Worm (Caenorhabditis elegans) whole organism, dauer: ENCODE measurements around the gene scl-9.

Experiments
- unc-62 ChIP-seq: sonication (generic microtip); optimal IDR thresholded peaks from 2 replicates; lab custom pipeline; 2017; ENCODE audit warnings: missing biosample characterization, missing genetic modification reagents, missing genetic modification characterization

Gene scl-9

DNA sequence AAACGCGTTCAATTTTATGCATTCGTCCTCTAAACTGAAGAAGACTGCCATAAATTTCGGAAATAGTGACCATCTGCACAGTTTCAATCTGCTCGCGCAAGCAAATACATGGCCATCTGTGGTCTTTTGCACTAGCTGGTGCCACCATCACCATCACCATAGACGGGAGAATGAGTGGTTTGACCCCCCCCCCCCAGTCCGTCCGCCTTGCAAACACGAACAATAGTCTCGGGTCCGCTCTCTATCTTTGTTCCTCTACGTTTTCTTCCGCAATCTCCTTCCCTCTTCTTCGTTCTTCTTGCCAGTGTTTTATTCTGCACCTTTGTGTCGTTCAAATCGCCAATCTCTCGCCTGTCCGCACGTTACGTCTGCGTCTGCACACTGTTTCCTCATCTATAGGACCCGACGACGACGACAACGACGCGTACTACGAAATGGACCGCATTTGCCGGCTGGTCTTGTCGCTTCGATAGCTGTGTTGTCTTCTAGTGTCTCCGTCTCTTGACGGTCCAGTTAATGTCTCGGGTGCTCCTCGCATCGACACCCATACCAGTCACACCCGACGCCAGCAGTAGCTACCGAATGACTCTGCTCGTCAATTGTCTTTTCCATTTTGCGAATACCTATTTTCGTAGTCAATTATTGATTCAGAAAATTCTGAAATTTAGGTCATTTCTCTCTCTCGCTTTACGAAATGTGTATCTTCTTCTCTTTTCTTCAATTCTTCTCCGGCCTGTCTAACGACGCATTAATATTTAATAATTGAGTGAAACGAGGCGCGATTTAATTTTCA, 17.1 kb upstream of the scl-9 start:
- TF ChIP-seq unc-62 (GFP tag; lab: Kevin White, UChicago), result no peak

DNA sequence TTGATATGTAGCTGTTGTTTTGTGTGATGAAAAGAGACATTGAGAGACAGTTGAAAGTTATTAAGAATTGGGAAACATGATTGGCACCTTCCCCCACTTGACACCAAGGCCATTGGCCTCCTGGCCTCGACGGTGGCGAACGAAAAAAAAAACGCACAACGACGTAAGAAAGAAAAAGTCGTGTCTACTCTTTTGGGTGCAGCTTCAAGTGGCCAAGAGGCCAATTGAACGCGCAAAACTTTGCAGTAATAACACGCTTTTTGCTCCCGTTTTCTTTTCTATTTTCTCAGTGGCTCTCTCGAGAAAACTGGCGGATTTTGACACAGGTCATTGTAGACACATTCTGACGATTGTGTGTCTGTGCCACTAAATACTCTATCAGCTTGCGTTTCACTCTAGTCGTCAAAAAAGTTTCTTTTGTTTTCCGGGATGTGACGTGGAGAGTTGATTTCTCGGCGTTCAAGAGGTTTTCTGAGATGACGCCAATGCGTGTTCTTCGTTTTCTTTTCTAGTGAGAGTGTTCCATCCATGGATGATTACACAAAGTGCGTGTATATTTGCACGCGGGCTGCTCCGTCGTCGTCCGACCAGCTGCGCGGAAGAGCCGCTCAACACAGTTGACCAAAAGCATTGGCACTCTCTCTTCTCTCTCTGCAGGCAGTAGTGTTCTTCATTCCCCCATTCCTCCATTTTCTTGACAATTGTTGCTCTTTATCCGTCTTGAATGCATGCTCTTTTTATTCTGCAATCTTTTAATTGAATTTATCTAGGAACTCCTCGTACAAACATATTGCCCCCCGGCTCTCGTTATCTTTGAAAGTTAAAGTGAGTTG, 16.3 kb upstream of the scl-9 start:
- no peak for TF ChIP-seq unc-62 (GFP tag; lab: Kevin White, UChicago)

DNA sequence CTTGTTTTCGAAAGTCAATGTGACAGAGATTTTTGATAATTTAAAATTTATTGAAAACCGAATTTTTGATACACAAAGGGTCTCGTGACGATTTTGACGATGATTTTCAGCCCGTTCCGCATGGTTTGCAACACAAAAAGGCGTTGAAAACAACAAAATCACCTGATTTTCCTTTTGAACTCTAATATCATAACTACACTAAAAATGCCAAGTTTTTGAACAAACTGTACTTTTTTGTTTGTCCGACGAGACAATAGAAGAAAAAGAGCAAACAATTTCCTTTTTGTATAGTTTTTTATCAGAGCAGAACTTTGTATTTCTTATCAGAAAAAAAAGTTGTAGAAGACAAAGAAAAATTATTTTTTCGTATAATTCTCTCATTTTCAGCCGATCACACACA, 14.8 kb upstream of the scl-9 start:
- TF ChIP-seq unc-62 (GFP tag; lab: Kevin White, UChicago), result no peak

DNA sequence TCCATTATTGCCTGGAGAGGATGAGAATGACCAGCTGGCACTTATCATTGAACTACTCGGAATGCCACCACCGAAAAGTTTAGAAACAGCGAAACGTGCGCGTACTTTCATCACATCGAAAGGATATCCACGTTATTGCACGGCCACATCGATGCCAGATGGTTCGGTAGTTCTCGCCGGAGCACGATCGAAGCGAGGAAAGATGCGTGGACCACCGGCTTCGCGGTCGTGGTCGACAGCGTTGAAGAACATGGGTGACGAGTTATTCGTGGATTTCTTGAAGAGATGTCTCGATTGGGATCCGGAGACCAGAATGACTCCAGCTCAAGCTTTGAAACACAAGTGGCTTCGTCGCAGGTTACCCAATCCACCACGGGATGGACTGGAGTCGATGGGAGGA, 13.4 kb upstream of the scl-9 start:
- TF ChIP-seq unc-62 (GFP tag; lab: Kevin White, UChicago), result no peak

DNA sequence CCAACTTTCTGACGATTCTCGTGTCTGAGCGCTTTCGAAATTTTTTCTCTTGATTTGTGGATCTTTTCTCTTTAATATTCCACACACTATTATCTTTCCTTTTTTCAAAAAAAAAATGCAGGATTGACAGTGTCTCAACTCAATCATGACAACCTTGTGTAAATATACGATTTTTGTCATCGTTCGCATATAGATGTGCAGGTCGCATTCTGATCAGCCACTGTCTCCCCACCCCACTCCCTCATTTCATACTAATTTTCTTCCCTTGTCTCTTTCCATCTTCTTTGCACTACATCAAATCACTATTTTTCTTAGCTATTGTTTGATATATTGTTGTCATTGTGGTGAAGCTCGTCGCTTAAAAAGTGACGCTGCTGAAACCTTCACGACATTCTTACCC, 11.6 kb upstream of the scl-9 start:
- TF ChIP-seq unc-62 (GFP tag; lab: Kevin White, UChicago), result no peak

DNA sequence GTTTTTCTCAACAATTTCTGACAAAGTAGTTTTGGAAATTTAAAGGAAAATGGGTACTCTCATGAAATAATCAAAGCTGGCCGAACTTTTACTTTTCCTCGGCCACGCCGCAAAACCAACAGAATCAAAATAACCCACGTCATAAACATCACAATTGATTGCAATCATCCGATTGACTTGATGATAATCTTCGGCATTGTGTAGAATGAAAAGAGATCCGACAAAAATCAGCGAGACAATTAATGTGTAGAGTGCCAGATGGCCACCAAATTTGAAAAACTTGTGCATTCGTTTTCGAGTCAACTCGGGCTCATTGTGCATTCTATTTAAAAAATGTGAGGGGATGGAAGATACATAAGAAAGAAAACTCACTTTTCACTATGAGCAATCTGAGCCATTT, 10.1 kb upstream of the scl-9 start:
- no peak for TF ChIP-seq unc-62 (GFP tag; lab: Kevin White, UChicago)

DNA sequence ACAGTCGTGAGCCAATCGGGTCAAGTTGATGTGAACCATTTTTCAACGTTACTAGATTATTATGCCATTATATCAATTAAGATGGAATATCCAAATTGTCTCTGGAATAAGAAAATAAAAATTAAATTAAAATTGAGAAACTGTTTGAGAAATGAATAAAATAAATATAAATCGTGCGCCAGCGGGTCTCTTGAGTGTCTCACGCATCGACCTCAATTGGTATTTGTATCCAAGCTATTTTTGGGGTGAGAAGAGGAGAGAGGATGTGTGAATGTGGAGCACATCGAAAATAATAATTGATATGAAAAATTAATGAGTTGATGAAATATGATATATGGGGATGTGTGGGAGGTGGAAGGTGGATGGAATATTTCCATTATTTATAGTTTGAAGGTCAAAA, 8.1 kb upstream of the scl-9 start, which contains the start of gene F49E11.2:
Gene F49E11.2, minus strand, starts transcription at position 101 of the 400 bp plus-strand sequence.
- no peak for TF ChIP-seq unc-62 (GFP tag; lab: Kevin White, UChicago)

DNA sequence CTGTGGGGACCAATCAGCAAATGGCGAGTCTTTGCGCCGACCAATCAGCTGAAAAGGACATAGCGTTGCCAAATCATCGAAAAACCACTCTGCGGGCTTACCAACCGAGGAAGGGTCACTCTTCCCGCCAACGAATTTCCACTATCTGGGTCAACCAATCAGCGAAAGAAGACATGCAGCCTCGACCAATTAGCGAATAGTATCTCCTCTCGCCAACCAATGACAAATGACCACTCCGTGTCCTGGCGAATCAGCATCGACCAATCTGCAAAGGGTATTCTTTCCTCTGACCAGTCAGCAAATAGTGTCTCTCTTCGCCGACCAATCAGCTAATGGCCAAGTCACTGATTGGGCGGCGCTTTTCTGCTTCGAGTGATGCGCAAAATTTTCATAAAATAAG, 5.5 kb upstream of the scl-9 start:
- no peak for TF ChIP-seq unc-62 (GFP tag; lab: Kevin White, UChicago)

DNA sequence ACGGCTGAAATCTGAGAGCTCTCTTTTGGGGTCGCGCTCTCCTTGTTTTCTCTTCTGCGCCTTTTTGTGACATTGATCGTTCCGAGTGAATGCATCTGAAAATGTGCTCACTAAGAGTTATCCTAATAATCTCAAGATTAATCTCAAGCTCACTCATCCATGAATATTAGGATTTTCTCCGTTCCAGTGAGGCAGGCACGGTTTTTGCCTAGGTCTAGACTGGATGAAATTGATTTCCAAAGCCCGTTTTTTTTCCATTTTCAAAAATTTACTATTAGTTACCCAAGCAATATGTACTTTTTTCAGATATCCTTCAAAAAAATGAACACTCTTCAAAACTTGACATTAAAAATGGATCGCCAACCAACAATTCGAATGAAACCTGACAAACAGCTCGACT, 4.9 kb upstream of the scl-9 start, which contains the start of gene amt-2:
Gene amt-2, plus strand, starts transcription at position 301 of the 400 bp plus-strand sequence.
- no peak for TF ChIP-seq unc-62 (GFP tag; lab: Kevin White, UChicago)

DNA sequence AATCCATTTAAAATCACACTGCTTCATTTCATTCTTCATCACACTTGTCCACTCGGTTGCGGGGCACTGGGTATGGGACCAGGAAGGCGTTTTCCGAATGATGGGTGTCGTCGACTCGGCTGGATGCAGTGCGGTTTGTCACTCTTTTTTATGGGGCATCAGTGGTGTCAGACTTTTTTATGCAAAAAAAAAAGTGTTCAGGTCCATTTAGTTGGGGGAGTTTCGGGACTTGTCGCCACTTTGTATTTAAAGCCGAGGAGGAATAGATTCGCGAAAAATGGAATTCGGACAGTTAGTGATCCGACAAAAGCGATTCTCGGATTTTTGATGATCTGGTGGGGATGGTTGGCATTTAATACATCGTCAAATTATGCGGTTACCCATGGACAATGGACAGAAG, 2.0 kb upstream of the scl-9 start:
- no peak for TF ChIP-seq unc-62 (GFP tag; lab: Kevin White, UChicago)

DNA sequence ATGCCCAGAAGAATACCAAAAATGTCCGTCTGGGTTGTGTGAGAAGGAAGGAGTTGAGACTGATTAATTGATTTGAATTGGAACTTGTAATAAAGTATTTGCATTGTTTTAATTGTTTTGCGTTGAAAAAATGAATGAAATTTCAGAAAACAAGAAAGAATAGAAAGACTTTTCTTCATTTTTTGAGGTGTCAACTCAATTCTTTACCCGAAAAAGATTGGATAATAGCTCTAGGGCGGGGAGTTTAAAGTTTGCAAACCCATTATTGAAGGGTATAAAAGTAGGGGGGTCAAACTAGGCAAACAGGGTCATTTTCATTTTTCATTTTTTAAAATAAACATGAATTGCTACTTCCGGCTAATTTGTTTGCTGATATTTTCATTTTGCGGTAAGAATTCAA, 1.2 kb downstream of the scl-9 start, which contains the start of gene scl-10:
Gene scl-10, plus strand, starts transcription at position 301 of the 400 bp plus-strand sequence.
- TF ChIP-seq unc-62 (GFP tag; lab: Kevin White, UChicago), result no peak

DNA sequence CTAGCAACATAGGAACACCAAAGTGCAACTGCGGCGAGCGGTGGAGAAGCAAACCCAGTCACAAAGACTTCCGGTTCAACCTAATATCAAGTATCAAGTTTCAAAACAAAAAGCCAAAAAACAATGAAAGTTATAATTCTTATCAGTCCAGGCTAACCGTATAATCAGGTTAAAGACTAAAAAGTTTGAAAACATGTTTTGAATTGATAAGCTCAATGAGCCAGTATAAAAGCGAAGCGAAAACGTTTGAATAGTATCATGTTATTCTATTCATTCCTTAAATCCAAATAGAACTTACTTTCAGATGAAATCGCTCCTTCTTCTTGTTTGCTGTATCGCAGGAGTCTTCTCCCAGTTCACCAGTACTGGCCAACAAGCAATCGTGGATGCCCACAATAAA, 4.1 kb downstream of the scl-9 start, which contains the start of gene scl-11:
Gene scl-11, plus strand, starts transcription at position 301 of the 400 bp plus-strand sequence.
- TF ChIP-seq unc-62 (GFP tag; lab: Kevin White, UChicago), result no peak

DNA sequence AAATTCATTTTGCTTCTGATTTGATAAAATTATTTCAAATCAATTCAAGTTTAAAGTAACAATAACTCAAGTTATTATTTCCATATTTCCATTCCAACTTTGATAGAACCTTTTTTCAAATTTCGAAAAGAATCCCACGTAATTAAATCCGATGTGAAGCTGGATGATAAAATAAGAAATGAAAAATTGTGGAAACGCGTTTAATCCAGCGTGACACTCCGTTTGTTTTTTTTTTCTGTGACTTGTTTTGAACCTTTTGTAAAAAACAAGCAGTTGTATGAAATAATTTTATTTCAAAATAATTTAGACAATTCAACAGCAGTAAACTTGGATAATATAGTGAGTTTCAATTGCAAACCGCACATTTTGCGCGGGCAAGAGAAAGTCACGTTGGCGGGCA, 5.6 kb downstream of the scl-9 start, which contains the start of gene F49E11.7:
Gene F49E11.7, plus strand, starts transcription at position 301 of the 400 bp plus-strand sequence.
- TF ChIP-seq unc-62 (GFP tag; lab: Kevin White, UChicago), result no peak

DNA sequence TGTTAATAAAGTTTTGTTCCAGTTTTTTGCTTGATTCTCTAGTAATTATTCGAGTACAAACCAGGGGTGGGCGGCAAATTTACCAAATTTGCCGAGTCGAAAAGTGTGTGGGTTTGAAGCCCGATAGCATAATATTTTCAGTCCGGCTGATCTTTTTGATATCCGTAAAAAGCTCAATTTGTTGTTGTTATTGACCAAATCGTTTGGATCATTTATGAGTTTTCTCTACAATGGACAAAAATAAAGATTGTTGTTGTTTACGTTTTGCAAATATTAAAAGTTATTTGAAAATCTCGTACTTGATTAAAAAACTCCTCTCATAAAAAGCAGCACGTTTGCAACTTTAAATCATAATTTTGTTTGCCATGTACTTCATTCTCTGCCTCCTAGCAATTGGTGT, 9.1 kb downstream of the scl-9 start, which contains the start of gene scl-1:
Gene scl-1, plus strand, starts transcription at position 301 of the 400 bp plus-strand sequence.
- TF ChIP-seq unc-62 (GFP tag; lab: Kevin White, UChicago), result no peak

DNA sequence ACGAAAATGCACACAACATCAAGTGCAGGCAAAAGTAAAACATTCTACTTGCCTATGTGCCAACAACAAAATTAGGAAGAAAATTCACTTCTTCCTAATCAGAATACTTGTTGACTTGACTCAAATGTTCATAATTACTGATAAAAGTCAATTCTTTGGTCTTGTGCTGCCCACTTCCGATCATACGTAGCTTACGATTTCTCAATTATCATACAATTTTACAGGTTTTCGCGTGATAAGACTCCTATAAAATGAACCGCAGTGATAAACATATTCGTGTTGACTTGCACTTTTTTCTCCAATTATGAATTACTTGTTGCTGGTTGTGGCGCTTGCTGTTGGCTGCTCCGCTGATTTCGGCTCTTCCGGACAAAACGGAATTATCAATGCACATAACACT, 10.5 kb downstream of the scl-9 start, which contains the start of gene scl-2:
Gene scl-2, plus strand, starts transcription at position 293 of the 400 bp plus-strand sequence.
- TF ChIP-seq unc-62 (GFP tag; lab: Kevin White, UChicago), result no peak

DNA sequence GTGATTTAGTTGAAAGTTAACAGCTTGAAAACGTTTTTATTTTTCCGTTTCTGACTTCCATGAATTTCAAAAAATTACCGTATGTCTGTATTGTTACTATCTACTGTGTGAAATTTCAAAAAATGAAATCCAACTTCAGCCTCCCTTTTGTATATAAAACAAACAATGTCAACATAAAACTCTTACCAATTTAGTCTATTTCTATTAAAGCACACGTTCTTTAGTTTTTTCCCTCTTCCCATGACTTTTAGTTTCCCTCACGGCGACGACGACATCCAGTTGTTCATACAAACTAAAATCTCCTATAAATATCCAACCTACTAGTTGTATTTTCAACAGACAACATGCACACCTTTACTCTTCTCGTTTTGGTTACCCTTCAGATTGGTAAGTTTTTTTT, 12.3 kb downstream of the scl-9 start, which contains the start of gene scl-3:
Gene scl-3, plus strand, starts transcription at position 301 of the 400 bp plus-strand sequence.
- no peak for TF ChIP-seq unc-62 (GFP tag; lab: Kevin White, UChicago)
